Fruit fly (Drosophila melanogaster): Measurements from ENCODE around the gene Uros1.

Uros1 gene

DNA sequence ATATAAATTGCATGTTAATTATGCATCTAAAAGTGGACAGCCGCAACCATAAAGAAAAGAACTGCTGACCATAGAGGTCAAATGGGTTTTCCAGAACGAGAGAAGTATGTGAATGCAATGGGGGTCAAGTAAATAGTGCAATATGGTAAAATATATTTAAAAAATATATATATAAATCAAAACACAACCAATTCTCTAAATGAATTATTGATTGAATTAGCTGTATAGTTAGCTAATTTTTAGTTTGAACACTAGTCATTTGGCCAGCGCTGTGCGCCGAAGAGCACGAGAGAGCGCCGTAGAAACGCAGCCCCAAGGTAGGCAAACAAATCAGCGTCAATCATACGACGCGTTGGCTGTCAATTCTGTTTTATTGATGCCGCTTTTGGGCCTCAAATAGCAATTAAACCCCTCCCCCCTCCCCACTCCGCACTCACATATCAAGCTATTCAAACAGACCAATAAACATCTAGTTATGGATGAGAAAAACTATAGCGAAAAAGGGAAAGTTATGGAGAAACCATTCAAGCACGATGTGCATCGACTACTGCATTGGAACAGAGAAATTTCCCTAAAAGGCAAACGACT lies 21.0 kb downstream of the Uros1 start (continued):
- TF ChIP-seq jing (GFP tag; optimal IDR thresholded peaks at IDR 0.05) (peak; percentile 53), Dip3 (GFP tag; optimal IDR thresholded peaks at IDR 0.05) (no peak), Jarid2 (GFP tag; optimal IDR thresholded peaks at IDR 0.05) (peak; percentile 51), CG7928 (GFP tag; optimal IDR thresholded peaks at IDR 0.05) (no peak), Hand (GFP tag; optimal IDR thresholded peaks at IDR 0.05) (peak; percentile 67), CG9727 (GFP tag; optimal IDR thresholded peaks at IDR 0.05) (peak; percentile 80), CG2116 (GFP tag; optimal IDR thresholded peaks at IDR 0.05) (peak; percentile 22), row (GFP tag; IDR thresholded peaks at IDR 0.05) (peak; percentile 90), br (optimal IDR thresholded peaks at IDR 0.05) (no peak), Awh (GFP tag; IDR thresholded peaks at IDR 0.05) (peak; percentile 86), repo (GFP tag; optimal IDR thresholded peaks at IDR 0.05) (no peak), CG4707 (GFP tag; optimal IDR thresholded peaks at IDR 0.05) (peak; percentile 67), mam (GFP tag; optimal IDR thresholded peaks at IDR 0.05) (peak; percentile 26), Max (GFP tag; optimal IDR thresholded peaks at IDR 0.05) (peak; percentile 65), gfzf (GFP tag; optimal IDR thresholded peaks at IDR 0.05) (no peak), CG32772 (GFP tag; IDR thresholded peaks at IDR 0.05) (peak; percentile 86), caup (GFP tag; optimal IDR thresholded peaks at IDR 0.05; ENCODE audit: severe bottlenecking) (peak; percentile 82), CG13775 (GFP tag; optimal IDR thresholded peaks at IDR 0.05) (peak; percentile 75), bcd (GFP tag; optimal IDR thresholded peaks at IDR 0.05) (peak; percentile 77), CG11398 (GFP tag; optimal IDR thresholded peaks at IDR 0.05) (no peak), CG9817 (tag; optimal IDR thresholded peaks at IDR 0.05) (peak; percentile 73), Mes4 (GFP tag; optimal IDR thresholded peaks at IDR 0.05) (no peak), CG10147 (GFP tag; optimal IDR thresholded peaks at IDR 0.05) (peak; percentile 76), Lhr (GFP tag; optimal IDR thresholded peaks at IDR 0.05) (peak; percentile 30), Dek (tag; optimal IDR thresholded peaks at IDR 0.05) (peak; percentile 75), gsb-n (tag; optimal IDR thresholded peaks at IDR 0.05) (peak; percentile 85), CG1602 (GFP tag; optimal IDR thresholded peaks at IDR 0.05) (peak; percentile 69), hth (optimal IDR thresholded peaks at IDR 0.05) (no peak), HHEX (GFP tag; optimal IDR thresholded peaks at IDR 0.05) (peak; percentile 82), dan (GFP tag; IDR thresholded peaks at IDR 0.05) (no peak), gem (tag; optimal IDR thresholded peaks at IDR 0.05) (peak; percentile 89), HLH4C (GFP tag; IDR thresholded peaks at IDR 0.05; ENCODE audit: partially characterized antibody) (no peak), CG12391 (tag; optimal IDR thresholded peaks at IDR 0.05) (peak; percentile 87), Hr78 (GFP tag; optimal IDR thresholded peaks at IDR 0.05) (peak in 1 of 2 experiments; percentile 67), NC2β (GFP tag; optimal IDR thresholded peaks at IDR 0.05) (no peak), slou (GFP tag; optimal IDR thresholded peaks at IDR 0.05) (no peak), vvl (GFP tag; IDR thresholded peaks at IDR 0.05) (peak; percentile 95), sug (tag; optimal IDR thresholded peaks at IDR 0.05) (peak; percentile 69), CG9797 (GFP tag; optimal IDR thresholded peaks at IDR 0.05) (no peak), CG2202 (tag; optimal IDR thresholded peaks at IDR 0.05) (peak; percentile 72), CG1024 (GFP tag; IDR thresholded peaks at IDR 0.05) (peak; percentile 84), Myb (GFP tag; optimal IDR thresholded peaks at IDR 0.05) (no peak), CG13123 (GFP tag; optimal IDR thresholded peaks at IDR 0.05) (peak; percentile 53), C15 (GFP tag; IDR thresholded peaks at IDR 0.05) (peak; percentile 60; the same call in 1 of the 3 replicates), cwo (GFP tag; optimal IDR thresholded peaks at IDR 0.05) (peak; percentile 76), Nf-YC (tag; optimal IDR thresholded peaks at IDR 0.05) (peak; percentile 50), disco-r (GFP tag; optimal IDR thresholded peaks at IDR 0.05) (no peak), bab2 (GFP tag; optimal IDR thresholded peaks at IDR 0.05) (peak; percentile 24), H15 (GFP tag; IDR thresholded peaks at IDR 0.05) (peak; percentile 82), Dref (GFP tag; IDR thresholded peaks at IDR 0.05) (no peak)

Data from whole organism, embryonic.